Fruit fly (Drosophila melanogaster) whole organism, embryonic: ENCODE data around the gene fln.

Experiments
- Asciz ChIP-seq: fragments of 200-800 bp; sonication (Bioruptor generic); optimal IDR thresholded peaks from 2 replicates; lab custom pipeline; 2017; ENCODE audit warnings: missing biosample characterization, mild to moderate bottlenecking, missing genetic modification characterization, missing genetic modification reagents
- Atf6 ChIP-seq: fragments of 200-800 bp; sonication (Bioruptor generic); IDR thresholded peaks from 2 replicates; pipeline ENCODE4 v1.3.6; 2022; ENCODE audit warnings: missing biosample characterization, missing genetic modification characterization
- B-H1 ChIP-seq: fragments of 200-800 bp; sonication (Bioruptor generic); IDR thresholded peaks from 3 replicates; pipeline ENCODE4 v1.3.6; 2022; ENCODE audit warnings: missing biosample characterization, missing genetic modification characterization
- BtbVII ChIP-seq: fragments of 200-800 bp; sonication (Bioruptor generic); optimal IDR thresholded peaks from 3 replicates; lab custom pipeline; 2017; ENCODE audit warnings: missing biosample characterization, mild to moderate bottlenecking, missing genetic modification characterization
- CG11247 ChIP-seq: fragments of 200-800 bp; sonication (Bioruptor generic); IDR thresholded peaks from 2 replicates; pipeline ENCODE4 v1.3.6; 2022; ENCODE audit warnings: missing biosample characterization, missing genetic modification characterization
- CG11504 ChIP-seq: fragments of 200-800 bp; sonication (Bioruptor generic); optimal IDR thresholded peaks from 3 replicates; lab custom pipeline; 2019; ENCODE audit warnings: missing biosample characterization, mild to moderate bottlenecking, missing genetic modification characterization, moderate library complexity
- CG11723 ChIP-seq: fragments of 200-800 bp; sonication (Bioruptor generic); optimal IDR thresholded peaks from 2 replicates; lab custom pipeline; 2017; ENCODE audit warnings: missing biosample characterization, mild to moderate bottlenecking, missing genetic modification characterization
- CG12391 ChIP-seq: fragments of 200-800 bp; sonication (Bioruptor generic); optimal IDR thresholded peaks from 3 replicates; lab custom pipeline; 2018; ENCODE audit warnings: missing biosample characterization, mild to moderate bottlenecking, missing genetic modification characterization, moderate library complexity
- CG13624 ChIP-seq: fragments of 200-800 bp; sonication (Bioruptor generic); optimal IDR thresholded peaks from 2 replicates; lab custom pipeline; 2016; ENCODE audit warnings: missing biosample characterization, missing genetic modification characterization
- CG17829 ChIP-seq: fragments of 200-800 bp; optimal IDR thresholded peaks from 2 replicates; lab custom pipeline; 2019; ENCODE audit warnings: missing biosample characterization, mild to moderate bottlenecking, missing genetic modification characterization, moderate library complexity
- CG18599 ChIP-seq: fragments of 200-800 bp; sonication (Bioruptor generic); optimal IDR thresholded peaks from 3 replicates; lab custom pipeline; 2017; ENCODE audit warnings: missing biosample characterization, missing genetic modification characterization, mild to moderate bottlenecking, moderate library complexity, missing genetic modification reagents
- CG2116 ChIP-seq: fragments of 200-800 bp; sonication (Bioruptor generic); optimal IDR thresholded peaks from 3 replicates; lab custom pipeline; 2018; ENCODE audit warnings: missing biosample characterization, mild to moderate bottlenecking, missing genetic modification characterization
- CG2202 ChIP-seq: fragments of 200-800 bp; sonication (Bioruptor generic); optimal IDR thresholded peaks from 2 replicates; lab custom pipeline; 2018; ENCODE audit warnings: missing biosample characterization, mild to moderate bottlenecking, missing genetic modification characterization
- CG3163 ChIP-seq: fragments of 200-800 bp; sonication (Bioruptor generic); optimal IDR thresholded peaks from 3 replicates; lab custom pipeline; 2016; ENCODE audit warnings: missing biosample characterization, missing genetic modification characterization
- CG32772 ChIP-seq: fragments of 200-800 bp; sonication (Bioruptor generic); IDR thresholded peaks from 2 replicates; pipeline ENCODE4 v1.3.6; 2022; ENCODE audit warnings: missing biosample characterization, missing genetic modification characterization
- CG4424 ChIP-seq: fragments of 200-800 bp; sonication (Bioruptor generic); optimal IDR thresholded peaks from 3 replicates; lab custom pipeline; 2016; ENCODE audit warnings: missing biosample characterization, missing genetic modification characterization
- CG4617 ChIP-seq: fragments of 200-800 bp; sonication (Bioruptor generic); optimal IDR thresholded peaks from 3 replicates; lab custom pipeline; 2016; ENCODE audit warnings: missing biosample characterization, missing genetic modification characterization, borderline replicate concordance
- CG6683 ChIP-seq: fragments of 200-800 bp; sonication (Bioruptor generic); optimal IDR thresholded peaks from 2 replicates; lab custom pipeline; 2017; ENCODE audit warnings: missing biosample characterization, mild to moderate bottlenecking, missing genetic modification characterization, missing genetic modification reagents
- CG7839 ChIP-seq: fragments of 200-800 bp; sonication (Bioruptor generic); optimal IDR thresholded peaks from 3 replicates; lab custom pipeline; 2018; ENCODE audit warnings: missing biosample characterization, mild to moderate bottlenecking, missing genetic modification characterization, moderate library complexity
- CG7928 ChIP-seq: fragments of 200-800 bp; sonication (Bioruptor generic); optimal IDR thresholded peaks from 2 replicates; lab custom pipeline; 2017; ENCODE audit warnings: missing biosample characterization, mild to moderate bottlenecking, missing genetic modification characterization
- CG8359 ChIP-seq: fragments of 200-800 bp; sonication (Bioruptor generic); optimal IDR thresholded peaks from 2 replicates; lab custom pipeline; 2017; ENCODE audit warnings: missing biosample characterization, mild to moderate bottlenecking, missing genetic modification characterization, borderline replicate concordance
- CG8478 ChIP-seq: fragments of >200 bp; optimal IDR thresholded peaks from 2 replicates; lab custom pipeline; 2018
- CG8944 ChIP-seq: fragments of 200-800 bp; sonication (Bioruptor generic); optimal IDR thresholded peaks from 3 replicates; lab custom pipeline; 2016; ENCODE audit warnings: missing biosample characterization, missing genetic modification characterization
- CG9609 ChIP-seq: fragments of 200-800 bp; sonication (Bioruptor generic); optimal IDR thresholded peaks from 3 replicates; lab custom pipeline; 2016; ENCODE audit warnings: missing biosample characterization, missing genetic modification characterization
- CHES-1-like ChIP-seq: fragments of 200-800 bp; sonication (Bioruptor generic); optimal IDR thresholded peaks from 2 replicates; lab custom pipeline; 2016; ENCODE audit warnings: missing biosample characterization, missing genetic modification characterization
- CoRest ChIP-seq: fragments of 200-800 bp; sonication (Bioruptor generic); optimal IDR thresholded peaks from 3 replicates; lab custom pipeline; 2018; ENCODE audit warnings: missing biosample characterization, mild to moderate bottlenecking, missing genetic modification characterization, moderate library complexity
- Dfd ChIP-seq, 2 experiments: fragments of >200 bp; optimal IDR thresholded peaks; 2 replicates each; lab custom pipeline; 2017; ENCODE audit warnings: missing biosample characterization in 2 of 2, missing genetic modification characterization in 2 of 2
- Doc2 ChIP-seq: fragments of 200-800 bp; sonication (Bioruptor generic); IDR thresholded peaks from 2 replicates; pipeline ENCODE4 v1.3.6; 2022; ENCODE audit warnings: missing biosample characterization, missing genetic modification characterization
- Drgx ChIP-seq: fragments of 200-800 bp; sonication (Bioruptor generic); IDR thresholded peaks from 2 replicates; pipeline ENCODE4 v1.3.6; 2022; ENCODE audit warnings: missing biosample characterization, missing genetic modification characterization
- ERR ChIP-seq: fragments of 200-800 bp; sonication (Bioruptor generic); optimal IDR thresholded peaks from 2 replicates; lab custom pipeline; 2016; ENCODE audit warnings: missing biosample characterization, missing genetic modification characterization
- H15 ChIP-seq: fragments of 200-800 bp; sonication (Bioruptor generic); IDR thresholded peaks from 3 replicates; pipeline ENCODE4 v1.3.6; 2022; ENCODE audit warnings: missing biosample characterization, missing genetic modification characterization
- Hr3 ChIP-seq: fragments of 200-800 bp; sonication (Bioruptor generic); optimal IDR thresholded peaks from 3 replicates; lab custom pipeline; 2016; ENCODE audit warnings: missing biosample characterization, missing genetic modification characterization
- Poxn ChIP-seq: fragments of 200-800 bp; sonication (Bioruptor generic); IDR thresholded peaks from 2 replicates; pipeline ENCODE4 v1.3.6; 2022; ENCODE audit warnings: missing biosample characterization, missing genetic modification characterization
- Rx ChIP-seq: fragments of 200-800 bp; sonication (Bioruptor generic); IDR thresholded peaks from 2 replicates; pipeline ENCODE4 v1.3.6; 2022; ENCODE audit warnings: missing biosample characterization, missing genetic modification characterization
- TFAM ChIP-seq: fragments of 200-800 bp; sonication (Bioruptor generic); optimal IDR thresholded peaks from 2 replicates; lab custom pipeline; 2017; ENCODE audit warnings: missing biosample characterization, missing genetic modification characterization, inconsistent platforms
- Usf ChIP-seq: fragments of 200-800 bp; sonication (Bioruptor generic); optimal IDR thresholded peaks from 2 replicates; lab custom pipeline; 2017; ENCODE audit warnings: missing genotype, missing biosample characterization, missing genetic modification characterization
- amos ChIP-seq: fragments of 200-800 bp; sonication (Bioruptor generic); IDR thresholded peaks from 2 replicates; pipeline ENCODE4 v1.3.6; 2022; ENCODE audit warnings: missing biosample characterization, missing genetic modification characterization; ENCODE audit not compliant: partially characterized antibody
- bsh ChIP-seq, 2 experiments: fragments of 200-800 bp; sonication (Bioruptor generic); optimal IDR thresholded peaks; 2 replicates each; lab custom pipeline; 2017 to 2018; ENCODE audit warnings: mild to moderate bottlenecking in 2 of 2, missing biosample characterization in 2 of 2, missing genetic modification characterization in 2 of 2, moderate library complexity in 1 of 2
- caup ChIP-seq: fragments of 200-800 bp; sonication (Bioruptor generic); optimal IDR thresholded peaks from 3 replicates; lab custom pipeline; 2017; ENCODE audit warnings: missing biosample characterization, mild to moderate bottlenecking, missing genetic modification characterization, moderate library complexity; ENCODE audit not compliant: severe bottlenecking
- cg ChIP-seq: fragments of 200-800 bp; sonication (Bioruptor generic); optimal IDR thresholded peaks from 3 replicates; lab custom pipeline; 2019; ENCODE audit warnings: missing biosample characterization, mild to moderate bottlenecking, missing genetic modification characterization, moderate library complexity
- dm ChIP-seq: fragments of 200-800 bp; sonication (Bioruptor generic); optimal IDR thresholded peaks from 3 replicates; lab custom pipeline; 2016; ENCODE audit warnings: missing biosample characterization, missing genetic modification characterization
- ems ChIP-seq: fragments of 200-800 bp; sonication (Bioruptor generic); optimal IDR thresholded peaks from 3 replicates; lab custom pipeline; 2016; ENCODE audit warnings: missing biosample characterization, missing genetic modification characterization
- fd64A ChIP-seq: fragments of 200-800 bp; sonication (Bioruptor generic); optimal IDR thresholded peaks from 3 replicates; lab custom pipeline; 2018; ENCODE audit warnings: missing biosample characterization, mild to moderate bottlenecking, missing genetic modification characterization
- ind ChIP-seq: fragments of 200-800 bp; sonication (Bioruptor generic); optimal IDR thresholded peaks from 3 replicates; lab custom pipeline; 2016; ENCODE audit warnings: missing biosample characterization, missing genetic modification characterization
- mld ChIP-seq: fragments of 200-800 bp; sonication (Bioruptor generic); IDR thresholded peaks from 3 replicates; pipeline ENCODE4 v1.3.6; 2022; ENCODE audit warnings: missing biosample characterization, missing genetic modification characterization; ENCODE audit not compliant: partially characterized antibody
- nerfin-1 ChIP-seq: fragments of 200-800 bp; sonication (Bioruptor generic); optimal IDR thresholded peaks from 3 replicates; lab custom pipeline; 2019; ENCODE audit warnings: missing biosample characterization, mild to moderate bottlenecking, missing genetic modification characterization, moderate library complexity
- p53 ChIP-seq: fragments of 200-800 bp; sonication (Bioruptor generic); optimal IDR thresholded peaks from 2 replicates; lab custom pipeline; 2016; ENCODE audit warnings: missing biosample characterization, missing genetic modification characterization
- salm ChIP-seq: fragments of 200-800 bp; sonication (Bioruptor generic); optimal IDR thresholded peaks from 2 replicates; lab custom pipeline; 2018; ENCODE audit warnings: missing biosample characterization, mild to moderate bottlenecking, missing genetic modification characterization
- slou ChIP-seq: fragments of 200-800 bp; sonication (Bioruptor generic); optimal IDR thresholded peaks from 3 replicates; lab custom pipeline; 2016; ENCODE audit warnings: missing biosample characterization, missing genetic modification characterization
- usp ChIP-seq: fragments of >200 bp; optimal IDR thresholded peaks from 2 replicates; lab custom pipeline; 2017; ENCODE audit warnings: missing biosample characterization, missing genetic modification characterization
- zfh1 ChIP-seq: fragments of 200-800 bp; sonication (Bioruptor generic); IDR thresholded peaks from 3 replicates; pipeline ENCODE4 v1.3.6; 2022; ENCODE audit warnings: missing biosample characterization, missing genetic modification characterization

The fln gene

DNA sequence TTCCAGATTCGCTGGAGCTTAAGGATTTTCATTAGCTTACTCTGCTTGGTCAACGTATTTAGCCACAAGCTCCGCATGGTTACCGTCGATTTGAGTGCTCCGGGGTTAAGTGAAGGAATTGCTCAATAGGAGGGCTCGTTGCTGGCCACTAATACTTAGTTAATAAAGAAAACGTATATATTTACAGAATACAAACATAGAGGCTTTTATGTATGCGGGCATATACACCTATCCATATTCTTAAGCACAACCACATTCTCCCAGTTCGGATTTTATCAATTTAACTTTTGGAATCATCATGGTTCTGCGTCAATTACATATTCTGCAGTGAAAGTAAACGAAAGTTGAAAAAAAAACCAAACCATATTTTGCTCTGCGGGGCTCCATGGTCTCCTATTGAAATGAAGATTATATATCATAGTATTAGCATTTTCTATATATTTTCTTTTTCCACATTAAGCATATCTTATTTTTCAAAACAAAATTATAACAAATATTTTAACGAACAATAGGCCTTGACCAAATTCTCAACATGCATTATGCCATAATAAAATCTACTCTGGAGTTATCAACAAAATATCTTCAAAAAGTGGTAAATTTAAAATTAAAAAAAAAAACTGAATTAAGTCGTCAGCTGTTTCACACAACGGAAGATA is 9.2 kb upstream of the fln start, which contains the start of the genes Tom20 and Gabat (continued):
- TF ChIP-seq CG7839 (tag; lab: Kevin White, UChicago) (no peak), Usf (GFP tag; lab: Kevin White, UChicago) (no peak), CG32772 (no peak), mld (GFP tag; lab: Robert Waterston, UW) (no peak; the same call in 2 of the 3 replicates), B-H1 (GFP tag; lab: Robert Waterston, UW) (no peak), CG3163 (GFP tag; lab: Kevin White, UChicago) (no peak), zfh1 (GFP tag; lab: Robert Waterston, UW) (no peak), CoRest (tag; lab: Kevin White, UChicago) (peak; percentile 8), dm (GFP tag; lab: Kevin White, UChicago) (no peak), usp (GFP tag; lab: Kevin White, UChicago) (no peak), fd64A (GFP tag; lab: Kevin White, UChicago) (no peak), amos (GFP tag; lab: Robert Waterston, UW) (no peak), cg (GFP tag; lab: Kevin White, UChicago) (peak; percentile 72), CHES-1-like (no peak), CG11504 (peak; percentile 8), Poxn (GFP tag; lab: Robert Waterston, UW) (no peak), slou (GFP tag; lab: Kevin White, UChicago) (no peak), Atf6 (GFP tag; lab: Robert Waterston, UW) (0 out of 2 replicates have a peak, but pooled peaks have one; percentile 18), ERR (no peak), salm (tag; lab: Kevin White, UChicago) (no peak), CG11247 (GFP tag; lab: Robert Waterston, UW) (no peak), CG9609 (GFP tag; lab: Kevin White, UChicago) (no peak), CG2116 (GFP tag; lab: Kevin White, UChicago) (no peak), CG17829 (tag; lab: Kevin White, UChicago) (no peak), CG11723 (GFP tag; lab: Kevin White, UChicago) (peak; percentile 31), CG13624 (GFP tag; lab: Kevin White, UChicago) (no peak), ems (GFP tag; lab: Kevin White, UChicago) (no peak), Hr3 (GFP tag; lab: Kevin White, UChicago) (no peak), caup (GFP tag; lab: Kevin White, UChicago) (no peak), CG18599 (GFP tag; lab: Kevin White, UChicago) (no peak), Rx (GFP tag; lab: Robert Waterston, UW) (no peak), CG4617 (GFP tag; lab: Kevin White, UChicago) (no peak), CG8944 (GFP tag; lab: Kevin White, UChicago) (no peak), Asciz (GFP tag; lab: Kevin White, UChicago) (peak; percentile 35), TFAM (GFP tag; lab: Kevin White, UChicago) (no peak), H15 (GFP tag; lab: Robert Waterston, UW) (no peak), CG6683 (no peak), BtbVII (GFP tag; lab: Kevin White, UChicago) (peak; percentile 4), nerfin-1 (no peak), CG4424 (GFP tag; lab: Kevin White, UChicago) (no peak), CG8359 (no peak), ind (GFP tag; lab: Kevin White, UChicago) (no peak), p53 (GFP tag; lab: Kevin White, UChicago) (no peak), CG8478 (no peak), bsh (GFP tag; optimal IDR thresholded peaks at IDR 0.05; lab: Kevin White, UChicago) (peak in 1 of 2 experiments; percentile 17), Drgx (GFP tag; lab: Robert Waterston, UW) (no peak), Doc2 (GFP tag; lab: Robert Waterston, UW) (no peak), Dfd (GFP tag; optimal IDR thresholded peaks at IDR 0.05; lab: Kevin White, UChicago) (no peak), CG7928 (GFP tag; lab: Kevin White, UChicago) (no peak), CG12391 (tag; lab: Kevin White, UChicago) (peak; percentile 4), CG2202 (tag; lab: Kevin White, UChicago) (no peak)
